Fruit fly (Drosophila melanogaster) whole organism, prepupa: Measurements from ENCODE around the gene Mgat2.
A peak's percentile ranks its signal among the peaks of the same experiment; 100 is the strongest.

Source experiments
- Blimp-1 ChIP-seq: fragments of 200-800 bp; sonication (Bioruptor generic); optimal IDR thresholded peaks from 3 replicates; lab custom pipeline; 2017; ENCODE audit warnings: missing biosample characterization, missing genetic modification characterization, mild to moderate bottlenecking, moderate library complexity, missing genetic modification reagents
- CG10631 ChIP-seq: fragments of 200-800 bp; sonication (Bioruptor generic); optimal IDR thresholded peaks from 2 replicates; lab custom pipeline; 2016; ENCODE audit warnings: missing biosample characterization, missing genetic modification characterization
- CG10669 ChIP-seq: fragments of 200-800 bp; sonication (Bioruptor generic); optimal IDR thresholded peaks from 3 replicates; lab custom pipeline; 2018; ENCODE audit warnings: missing biosample characterization, mild to moderate bottlenecking, missing genetic modification characterization, moderate library complexity
- CG11294 ChIP-seq: fragments of 200-800 bp; sonication (Bioruptor generic); IDR thresholded peaks from 2 replicates; pipeline ENCODE4 v1.3.6; 2022; ENCODE audit warnings: missing biosample characterization, missing genetic modification characterization
- CG11762 ChIP-seq: fragments of 200-800 bp; sonication (Bioruptor generic); optimal IDR thresholded peaks from 3 replicates; lab custom pipeline; 2016; ENCODE audit warnings: missing biosample characterization, missing genetic modification characterization; ENCODE audit not compliant: insufficient read depth
- CG11902 ChIP-seq: fragments of 200-800 bp; sonication (Bioruptor generic); optimal IDR thresholded peaks from 3 replicates; lab custom pipeline; 2016; ENCODE audit warnings: missing biosample characterization, missing genetic modification characterization
- CG15336 ChIP-seq: fragments of 200-800 bp; sonication (Bioruptor generic); IDR thresholded peaks from 2 replicates; pipeline ENCODE4 v1.3.6; 2022; ENCODE audit warnings: missing biosample characterization, missing genetic modification characterization
- CG1621 ChIP-seq: fragments of 200-800 bp; sonication (Bioruptor generic); optimal IDR thresholded peaks from 3 replicates; lab custom pipeline; 2018; ENCODE audit warnings: missing biosample characterization, mild to moderate bottlenecking, missing genetic modification characterization
- CG16779 ChIP-seq: fragments of 200-800 bp; sonication (Bioruptor generic); optimal IDR thresholded peaks from 3 replicates; lab custom pipeline; 2017; ENCODE audit warnings: missing biosample characterization, mild to moderate bottlenecking, missing genetic modification characterization
- CG31627 ChIP-seq: fragments of 200-800 bp; sonication (Bioruptor generic); optimal IDR thresholded peaks from 3 replicates; lab custom pipeline; 2016; ENCODE audit warnings: missing biosample characterization, missing genetic modification characterization
- CG34406 ChIP-seq: fragments of 200-800 bp; sonication (Bioruptor generic); optimal IDR thresholded peaks from 3 replicates; lab custom pipeline; 2016; ENCODE audit warnings: missing biosample characterization, missing genetic modification characterization
- CG3919 ChIP-seq: fragments of 200-800 bp; sonication (Bioruptor generic); optimal IDR thresholded peaks from 3 replicates; lab custom pipeline; 2016; ENCODE audit warnings: missing biosample characterization, missing genetic modification characterization
- CG6163 ChIP-seq: fragments of 200-800 bp; sonication (Bioruptor generic); IDR thresholded peaks from 3 replicates; pipeline ENCODE4 v1.3.6; 2022; ENCODE audit warnings: missing biosample characterization, missing genetic modification characterization
- CG6276 ChIP-seq: fragments of 200-800 bp; sonication (Bioruptor generic); optimal IDR thresholded peaks from 2 replicates; lab custom pipeline; 2017; ENCODE audit warnings: missing biosample characterization, mild to moderate bottlenecking, missing genetic modification characterization
- CG6792 ChIP-seq: fragments of 200-800 bp; sonication (Bioruptor generic); optimal IDR thresholded peaks from 3 replicates; lab custom pipeline; 2016; ENCODE audit warnings: missing biosample characterization, missing genetic modification characterization
- CG6808 ChIP-seq: fragments of 200-800 bp; sonication (Bioruptor generic); optimal IDR thresholded peaks from 3 replicates; lab custom pipeline; 2017; ENCODE audit warnings: missing biosample characterization, missing genetic modification characterization, mild to moderate bottlenecking, moderate library complexity, missing genetic modification reagents
- CG6854 ChIP-seq: fragments of 200-800 bp; sonication (Bioruptor generic); optimal IDR thresholded peaks from 2 replicates; lab custom pipeline; 2017; ENCODE audit warnings: missing biosample characterization, mild to moderate bottlenecking, missing genetic modification characterization
- CG8119 ChIP-seq: fragments of 200-800 bp; sonication (Bioruptor generic); IDR thresholded peaks from 3 replicates; pipeline ENCODE4 v1.3.6; 2022; ENCODE audit warnings: missing biosample characterization, missing genetic modification characterization
- CG8632 ChIP-seq: fragments of 200-800 bp; sonication (Bioruptor generic); optimal IDR thresholded peaks from 3 replicates; lab custom pipeline; 2016; ENCODE audit warnings: missing biosample characterization, missing genetic modification characterization
- CG9139 ChIP-seq: fragments of 200-800 bp; sonication (Bioruptor generic); optimal IDR thresholded peaks from 3 replicates; lab custom pipeline; 2017; ENCODE audit warnings: missing biosample characterization, mild to moderate bottlenecking, missing genetic modification characterization
- Eip75B ChIP-seq: fragments of 200-800 bp; sonication (Bioruptor generic); optimal IDR thresholded peaks from 3 replicates; lab custom pipeline; 2016; ENCODE audit warnings: missing biosample characterization, missing genetic modification characterization
- Ets21C ChIP-seq: fragments of 200-800 bp; sonication (Bioruptor generic); optimal IDR thresholded peaks from 3 replicates; lab custom pipeline; 2016; ENCODE audit warnings: missing biosample characterization, missing genetic modification characterization
- Ets96B ChIP-seq: fragments of 200-800 bp; optimal IDR thresholded peaks from 2 replicates; lab custom pipeline; 2019; ENCODE audit warnings: missing biosample characterization, mild to moderate bottlenecking, missing genetic modification characterization, moderate library complexity
- Gug ChIP-seq: fragments of 200-800 bp; sonication (Bioruptor generic); IDR thresholded peaks from 2 replicates; pipeline ENCODE4 v1.3.6; 2022; ENCODE audit warnings: missing biosample characterization, missing genetic modification characterization
- Hr39 ChIP-seq: fragments of 200-800 bp; sonication (Bioruptor generic); optimal IDR thresholded peaks from 2 replicates; lab custom pipeline; 2016; ENCODE audit warnings: missing biosample characterization, missing genetic modification characterization
- Lpt ChIP-seq: fragments of 200-800 bp; sonication (Bioruptor generic); optimal IDR thresholded peaks from 3 replicates; lab custom pipeline; 2016; ENCODE audit warnings: missing biosample characterization, missing genetic modification characterization
- Met ChIP-seq: fragments of 200-800 bp; sonication (Bioruptor generic); optimal IDR thresholded peaks from 3 replicates; lab custom pipeline; 2016; ENCODE audit warnings: missing biosample characterization, missing genetic modification characterization
- Sox102F ChIP-seq: fragments of 200-800 bp; sonication (Bioruptor generic); optimal IDR thresholded peaks from 2 replicates; lab custom pipeline; 2016; ENCODE audit warnings: missing biosample characterization, mild to moderate bottlenecking, missing genetic modification characterization
- achi ChIP-seq: fragments of 200-800 bp; sonication (Bioruptor generic); optimal IDR thresholded peaks from 3 replicates; lab custom pipeline; 2016; ENCODE audit warnings: missing biosample characterization, missing genetic modification characterization
- acj6 ChIP-seq: fragments of 200-800 bp; sonication (Bioruptor generic); optimal IDR thresholded peaks from 3 replicates; lab custom pipeline; 2016; ENCODE audit warnings: missing biosample characterization, missing genetic modification characterization
- dsx ChIP-seq: fragments of 200-800 bp; optimal IDR thresholded peaks from 3 replicates; lab custom pipeline; 2019; ENCODE audit warnings: missing biosample characterization, mild to moderate bottlenecking, missing genetic modification characterization, moderate library complexity; ENCODE audit not compliant: poor library complexity, severe bottlenecking
- eg ChIP-seq: fragments of 200-800 bp; sonication (Bioruptor generic); IDR thresholded peaks from 3 replicates; pipeline ENCODE4 v1.3.6; 2022; ENCODE audit warnings: missing biosample characterization, missing genetic modification characterization
- esn ChIP-seq: fragments of 200-800 bp; sonication (Bioruptor generic); optimal IDR thresholded peaks from 2 replicates; lab custom pipeline; 2016; ENCODE audit warnings: missing biosample characterization, mild to moderate bottlenecking, missing genetic modification characterization, moderate library complexity
- fd85E ChIP-seq: fragments of 200-800 bp; sonication (Bioruptor generic); optimal IDR thresholded peaks from 3 replicates; lab custom pipeline; 2016; ENCODE audit warnings: missing biosample characterization, missing genetic modification characterization
- fkh ChIP-seq: fragments of 200-800 bp; sonication (Bioruptor generic); optimal IDR thresholded peaks from 3 replicates; lab custom pipeline; 2017; ENCODE audit warnings: missing biosample characterization, mild to moderate bottlenecking, missing genetic modification characterization, moderate library complexity
- lz ChIP-seq: fragments of 200-800 bp; sonication (Bioruptor generic); optimal IDR thresholded peaks from 3 replicates; lab custom pipeline; 2016; ENCODE audit warnings: missing biosample characterization, missing genetic modification characterization
- net ChIP-seq: fragments of 200-800 bp; sonication (Bioruptor generic); optimal IDR thresholded peaks from 3 replicates; lab custom pipeline; 2016; ENCODE audit warnings: missing biosample characterization, missing genetic modification characterization
- pdm3 ChIP-seq: fragments of 200-800 bp; sonication (Bioruptor generic); optimal IDR thresholded peaks from 3 replicates; lab custom pipeline; 2016; ENCODE audit warnings: missing biosample characterization, missing genetic modification characterization
- salr ChIP-seq, 2 experiments: fragments of 200-800 bp; sonication (Bioruptor generic); optimal IDR thresholded peaks; 3 replicates each; lab custom pipeline; 2016 to 2018; ENCODE audit warnings: missing biosample characterization in 2 of 2, missing genetic modification characterization in 2 of 2, mild to moderate bottlenecking in 1 of 2
- ss ChIP-seq, 2 experiments: fragments of 200-800 bp; sonication (Bioruptor generic); optimal IDR thresholded peaks; 2 replicates in 1 of 2; 3 replicates in 1 of 2; lab custom pipeline; 2017 to 2018; ENCODE audit warnings: mild to moderate bottlenecking in 2 of 2, missing biosample characterization in 2 of 2, missing genetic modification characterization in 2 of 2, moderate library complexity in 1 of 2
- svp ChIP-seq: fragments of 200-800 bp; sonication (Bioruptor generic); peaks from one replicate; lab custom pipeline; 2016; ENCODE audit warnings: missing biosample characterization, missing genetic modification characterization
- topi ChIP-seq: fragments of 200-800 bp; sonication (Bioruptor generic); optimal IDR thresholded peaks from 3 replicates; lab custom pipeline; 2016; ENCODE audit warnings: missing biosample characterization, missing genetic modification characterization
- vri ChIP-seq: fragments of 200-800 bp; sonication (Bioruptor generic); optimal IDR thresholded peaks from 3 replicates; lab custom pipeline; 2016; ENCODE audit warnings: missing biosample characterization, mild to moderate bottlenecking, missing genetic modification characterization

The Mgat2 gene

dm6 chr3R:29983073-29983544 lies 38.9 kb downstream of the Mgat2 start, which contains the start of gene CG7896 (continued):
- TF ChIP-seq Met (GFP tag; lab: Kevin White, UChicago) (peak; percentile 85), CG34406 (peak; percentile 86), Ets96B (tag; lab: Kevin White, UChicago) (peak; percentile 80), Eip75B (GFP tag; lab: Kevin White, UChicago) (peak; percentile 76), CG6276 (peak; percentile 78), fd85E (GFP tag; lab: Kevin White, UChicago) (peak; percentile 34), CG10669 (peak; percentile 73), salr (GFP tag; optimal IDR thresholded peaks at IDR 0.05; lab: Kevin White, UChicago) (peak; percentile 18 to 72), lz (peak; percentile 83), CG11902 (peak; percentile 76), Gug (GFP tag; lab: Robert Waterston, UW) (peak; percentile 80), Lpt (GFP tag; lab: Kevin White, UChicago) (peak; percentile 73), CG6808 (GFP tag; lab: Kevin White, UChicago) (peak; percentile 80), CG11762 (GFP tag; lab: Kevin White, UChicago) (peak; percentile 65), acj6 (GFP tag; lab: Kevin White, UChicago) (peak; percentile 84), CG10631 (peak; percentile 86), CG6163 (GFP tag; lab: Robert Waterston, UW) (peak; percentile 93), CG11294 (GFP tag; lab: Robert Waterston, UW) (peak; percentile 80), CG6792 (GFP tag; lab: Kevin White, UChicago) (peak; percentile 87), CG9139 (GFP tag; lab: Kevin White, UChicago) (peak; percentile 55), dsx (GFP tag; lab: Kevin White, UChicago) (peak; percentile 76), Hr39 (GFP tag; lab: Kevin White, UChicago) (peak; percentile 59), CG1621 (tag; lab: Kevin White, UChicago) (peak; percentile 50), CG16779 (peak; percentile 51), ss (GFP tag; optimal IDR thresholded peaks at IDR 0.05; lab: Kevin White, UChicago) (peak; percentile 56 to 86), pdm3 (GFP tag; lab: Kevin White, UChicago) (peak; percentile 70), CG6854 (peak; percentile 67), achi (GFP tag; lab: Kevin White, UChicago) (peak; percentile 87), vri (peak; percentile 72), Blimp-1 (peak; percentile 49), Ets21C (GFP tag; lab: Kevin White, UChicago) (peak; percentile 69), CG8119 (GFP tag; lab: Robert Waterston, UW) (peak; percentile 93), Sox102F (GFP tag; lab: Kevin White, UChicago) (peak; percentile 80), esn (GFP tag; lab: Kevin White, UChicago) (peak; percentile 90), fkh (GFP tag; lab: Kevin White, UChicago) (peak; percentile 12), CG3919 (GFP tag; lab: Kevin White, UChicago) (peak; percentile 83), CG15336 (GFP tag; lab: Robert Waterston, UW) (peak; percentile 93), CG8632 (peak; percentile 81), svp (GFP tag; lab: Kevin White, UChicago) (peak; percentile 97), net (peak; percentile 78), topi (GFP tag; lab: Kevin White, UChicago) (peak; percentile 80), CG31627 (GFP tag; lab: Kevin White, UChicago) (peak; percentile 67), eg (GFP tag; lab: Robert Waterston, UW) (peak; percentile 88)
- TF ChIP-seq, all 60 proteins: peak for 57
